Worm (Caenorhabditis elegans): ENCODE measurements around the gene F12F6.7.

Gene F12F6.7

ce11 chrIV:11578492-11578891 is 16.9 kb upstream of the F12F6.7 start, which contains the start of gene rib-1:
Gene rib-1, plus strand, starts transcription at chrIV:11578792.
- no peak for TF ChIP-seq unc-62 (GFP tag; optimal IDR thresholded peaks at IDR 0.05)
- no peak for TF ChIP-seq nhr-12 (tag; optimal IDR thresholded peaks at IDR 0.05)
- no peak for TF ChIP-seq hlh-1 (tag; optimal IDR thresholded peaks at IDR 0.05)
- TF ChIP-seq nhr-237 (tag; optimal IDR thresholded peaks at IDR 0.05) = no peak
- TF ChIP-seq tbx-8 (GFP tag; optimal IDR thresholded peaks at IDR 0.05) = no peak
- TF ChIP-seq pha-4 (tag; optimal IDR thresholded peaks at IDR 0.05) = no peak
- TF ChIP-seq ztf-11 (tag; optimal IDR thresholded peaks at IDR 0.05) = no peak
- TF ChIP-seq blmp-1 (tag; optimal IDR thresholded peaks at IDR 0.05) = no peak
- no peak for TF ChIP-seq sptf-1 (tag; optimal IDR thresholded peaks at IDR 0.05)

DNA sequence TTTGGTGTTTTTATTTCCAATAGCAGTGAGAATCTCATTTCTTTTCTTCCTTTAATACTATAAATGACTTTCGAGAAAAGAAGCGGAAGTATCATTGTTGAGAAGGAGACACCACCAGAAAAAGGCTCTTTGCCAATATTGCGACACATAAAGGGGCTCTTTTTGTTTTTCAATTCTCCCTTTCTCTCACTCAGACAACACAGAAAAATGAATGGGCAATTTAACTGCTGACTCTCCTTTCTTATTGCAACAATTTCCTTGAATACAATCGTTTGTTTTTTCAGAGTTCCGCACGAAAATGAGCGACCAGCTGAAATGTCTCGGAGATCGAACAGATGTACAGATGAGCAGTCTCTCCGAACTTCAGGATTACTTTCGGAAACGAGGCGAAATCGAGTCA is 12.7 kb upstream of the F12F6.7 start:
- no peak for TF ChIP-seq pha-4 (tag; optimal IDR thresholded peaks at IDR 0.05)
- TF ChIP-seq ham-2 (GFP tag; optimal IDR thresholded peaks at IDR 0.05) = no peak
- TF ChIP-seq ces-1 (GFP tag; optimal IDR thresholded peaks at IDR 0.05) = no peak
- TF ChIP-seq lin-13 (tag; optimal IDR thresholded peaks at IDR 0.05) = no peak
- TF ChIP-seq mls-2 (tag; optimal IDR thresholded peaks at IDR 0.05) = no peak
- no peak for TF ChIP-seq unc-39 (tag; optimal IDR thresholded peaks at IDR 0.05)
- TF ChIP-seq tbx-8 (GFP tag; optimal IDR thresholded peaks at IDR 0.05) = no peak
- no peak for TF ChIP-seq hlh-1 (tag; optimal IDR thresholded peaks at IDR 0.05)
- no peak for TF ChIP-seq zip-8 (tag; optimal IDR thresholded peaks at IDR 0.05)
- no peak for TF ChIP-seq nhr-12 (tag; optimal IDR thresholded peaks at IDR 0.05)
- TF ChIP-seq lsy-2 (tag; optimal IDR thresholded peaks at IDR 0.05) = no peak
- TF ChIP-seq nhr-76 (tag; optimal IDR thresholded peaks at IDR 0.05) = no peak
- no peak for TF ChIP-seq drap-1 (GFP tag; optimal IDR thresholded peaks at IDR 0.05)
- no peak for TF ChIP-seq nhr-237 (tag; optimal IDR thresholded peaks at IDR 0.05)
- TF ChIP-seq mab-5 (tag; optimal IDR thresholded peaks at IDR 0.05) = no peak
- no peak for TF ChIP-seq unc-120 (tag; optimal IDR thresholded peaks at IDR 0.05; ENCODE audit: poor library complexity, severe bottlenecking)

DNA sequence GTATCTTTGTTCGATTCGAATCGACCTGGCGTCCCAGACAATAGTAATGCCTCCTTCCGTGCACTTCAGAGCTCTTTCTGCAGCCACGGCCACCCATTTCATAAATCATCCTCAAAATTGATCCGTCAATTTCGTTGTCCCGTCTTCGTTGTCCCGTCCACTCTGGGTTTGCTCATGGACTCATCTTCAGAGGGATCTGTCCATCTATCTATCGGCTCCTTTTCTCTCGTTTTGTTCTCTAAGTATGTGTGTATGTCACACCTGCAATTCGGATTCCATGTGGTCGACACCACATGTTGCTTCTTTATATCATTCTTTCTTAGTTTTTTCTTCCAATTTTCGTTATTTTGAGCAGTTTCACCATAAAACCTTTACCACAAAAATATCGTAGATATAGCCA is 10.9 kb upstream of the F12F6.7 start:
- TF ChIP-seq ham-2 (GFP tag; optimal IDR thresholded peaks at IDR 0.05) = no peak
- TF ChIP-seq unc-39 (tag; optimal IDR thresholded peaks at IDR 0.05) = no peak
- no peak for TF ChIP-seq nhr-2 (tag; optimal IDR thresholded peaks at IDR 0.05)
- TF ChIP-seq mab-5 (tag; optimal IDR thresholded peaks at IDR 0.05) = peak; percentile 14
- TF ChIP-seq blmp-1 (tag; optimal IDR thresholded peaks at IDR 0.05) = no peak
- TF ChIP-seq lin-13 (tag; optimal IDR thresholded peaks at IDR 0.05) = no peak
- TF ChIP-seq unc-120 (tag; optimal IDR thresholded peaks at IDR 0.05; ENCODE audit: poor library complexity, severe bottlenecking) = peak; percentile 76
- TF ChIP-seq cnd-1 (tag; optimal IDR thresholded peaks at IDR 0.05) = no peak
- peak; percentile 74 for TF ChIP-seq unc-62 (GFP tag; optimal IDR thresholded peaks at IDR 0.05)
- no peak for TF ChIP-seq nhr-76 (tag; optimal IDR thresholded peaks at IDR 0.05)
- TF ChIP-seq nhr-12 (tag; optimal IDR thresholded peaks at IDR 0.05) = no peak
- no peak for TF ChIP-seq elt-1 (tag; optimal IDR thresholded peaks at IDR 0.05; ENCODE audit: borderline replicate concordance, insufficient read depth)

ce11 chrIV:11571374-11571839 is 9.8 kb upstream of the F12F6.7 start:
- peak; percentile 33 for TF ChIP-seq unc-62 (GFP tag; optimal IDR thresholded peaks at IDR 0.05)
- TF ChIP-seq unc-120 (tag; optimal IDR thresholded peaks at IDR 0.05; ENCODE audit: poor library complexity, severe bottlenecking) = peak; percentile 80
- TF ChIP-seq lsy-2 (tag; optimal IDR thresholded peaks at IDR 0.05) = no peak
- no peak for TF ChIP-seq tbx-8 (GFP tag; optimal IDR thresholded peaks at IDR 0.05)
- peak; percentile 22 for TF ChIP-seq hlh-1 (tag; optimal IDR thresholded peaks at IDR 0.05)
- TF ChIP-seq elt-1 (tag; optimal IDR thresholded peaks at IDR 0.05; ENCODE audit: borderline replicate concordance, insufficient read depth) = peak; percentile 5

ce11 chrIV:11570200-11570599 is 8.6 kb upstream of the F12F6.7 start, which contains the start of gene srgp-1:
Gene srgp-1, plus strand, starts transcription at chrIV:11570500.
- TF ChIP-seq ceh-39 (tag; optimal IDR thresholded peaks at IDR 0.05) (no peak), nhr-237 (tag; optimal IDR thresholded peaks at IDR 0.05) (no peak), ceh-83 (GFP tag; optimal IDR thresholded peaks at IDR 0.05) (no peak), hlh-1 (tag; optimal IDR thresholded peaks at IDR 0.05) (no peak), nhr-12 (tag; optimal IDR thresholded peaks at IDR 0.05) (no peak), cnd-1 (tag; optimal IDR thresholded peaks at IDR 0.05) (no peak), bed-3 (GFP tag; optimal IDR thresholded peaks at IDR 0.05) (no peak), snpc-4 (tag; optimal IDR thresholded peaks at IDR 0.05) (no peak), unc-62 (GFP tag; optimal IDR thresholded peaks at IDR 0.05) (no peak), sptf-1 (tag; optimal IDR thresholded peaks at IDR 0.05) (no peak), blmp-1 (tag; optimal IDR thresholded peaks at IDR 0.05) (no peak), M03D4.4 (tag; optimal IDR thresholded peaks at IDR 0.05) (no peak), nhr-76 (tag; optimal IDR thresholded peaks at IDR 0.05) (no peak), flh-1 (GFP tag; optimal IDR thresholded peaks at IDR 0.05) (no peak)
